Worm (Caenorhabditis elegans): ENCODE data around the gene cpt-4.
"Not testable (repeated sequence)": the region's sequence is repeated elsewhere in the genome, so short reads cannot be mapped to it uniquely, and the experiment has no call there.

The cpt-4 gene

DNA sequence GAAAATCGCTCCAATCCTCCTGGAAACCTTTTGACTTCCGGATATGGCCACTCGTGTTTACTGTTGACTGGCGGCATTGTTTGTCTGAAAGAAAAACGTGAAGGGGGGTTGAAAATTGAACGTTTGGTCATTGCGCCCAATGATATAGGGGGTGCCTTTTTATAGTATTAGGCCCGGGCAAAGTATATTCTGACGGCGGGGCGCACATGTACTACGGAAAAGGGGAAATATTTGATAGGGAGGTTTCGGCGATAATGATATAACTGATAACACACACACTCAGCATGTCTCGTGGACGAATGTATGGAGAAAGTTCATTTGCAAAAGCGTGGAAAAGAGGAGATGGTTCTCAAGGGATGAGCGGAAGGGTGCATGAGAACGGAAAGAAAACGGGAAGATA lies at the start of gene cpt-4:
cpt-4 (minus strand) TSS at position 84 of the 400 bp plus-strand sequence.
- peak; percentile 89 for TF ChIP-seq elt-2 (tag; optimal IDR thresholded peaks at IDR 0.05)
- no peak for TF ChIP-seq lin-11 (tag; optimal IDR thresholded peaks at IDR 0.05)
- TF ChIP-seq ceh-48 (tag; optimal IDR thresholded peaks at IDR 0.05) = no peak
- TF ChIP-seq lim-6 (tag; optimal IDR thresholded peaks at IDR 0.05) = no peak
- TF ChIP-seq ceh-24 (tag; optimal IDR thresholded peaks at IDR 0.05) = no peak
- TF ChIP-seq ets-4 (tag; optimal IDR thresholded peaks at IDR 0.05) = no peak

DNA sequence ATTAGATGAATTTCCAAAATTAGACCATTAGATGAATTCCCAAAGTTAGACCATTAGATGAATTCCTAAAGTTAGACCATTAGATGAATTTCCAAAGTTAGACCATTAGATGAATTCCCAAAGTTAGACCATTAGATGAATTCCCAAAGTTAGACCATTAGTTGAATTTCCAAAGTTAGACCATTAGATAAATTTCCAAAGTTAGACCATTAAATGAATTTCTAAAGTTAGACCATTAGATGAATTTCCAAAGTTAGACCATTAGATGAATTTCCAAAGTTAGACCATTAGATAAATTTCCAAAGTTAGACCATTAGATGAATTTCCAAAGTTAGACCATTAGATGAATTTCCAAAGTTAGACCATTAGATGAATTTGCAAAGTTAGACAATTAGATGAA lies 47.8 kb upstream of the cpt-4 start:
- TF ChIP-seq unc-3 (GFP tag; conservative IDR thresholded peaks at IDR 0.05) = peak; percentile 60
- TF ChIP-seq unc-3 (tag; optimal IDR thresholded peaks at IDR 0.05) = not testable (repeated sequence)
- TF ChIP-seq sox-2 (GFP tag; IDR thresholded peaks at IDR 0.05) = 0 out of 2 replicates have a peak, but pooled peaks have one; percentile 40
- peak; percentile 84 for TF ChIP-seq ceh-45 (GFP tag; IDR thresholded peaks at IDR 0.05)

ce11 chrV:5072082-5072481 lies 44.6 kb upstream of the cpt-4 start, which contains the start of gene Y58A7A.2:
Gene Y58A7A.2 (minus strand): TSS chrV:5072182.
- TF ChIP-seq ceh-48 (tag; optimal IDR thresholded peaks at IDR 0.05) (no peak), sox-4 (tag; optimal IDR thresholded peaks at IDR 0.05) (no peak), elt-4 (tag; optimal IDR thresholded peaks at IDR 0.05) (no peak), unc-3 (GFP tag; conservative IDR thresholded peaks at IDR 0.05) (no peak), unc-3 (tag; optimal IDR thresholded peaks at IDR 0.05) (no peak), ceh-19 (GFP tag; optimal IDR thresholded peaks at IDR 0.05) (no peak), pag-3 (tag; optimal IDR thresholded peaks at IDR 0.05; ENCODE audit: borderline replicate concordance) (no peak), lin-11 (tag; optimal IDR thresholded peaks at IDR 0.05) (no peak), hlh-6 (tag; optimal IDR thresholded peaks at IDR 0.05) (no peak)

DNA sequence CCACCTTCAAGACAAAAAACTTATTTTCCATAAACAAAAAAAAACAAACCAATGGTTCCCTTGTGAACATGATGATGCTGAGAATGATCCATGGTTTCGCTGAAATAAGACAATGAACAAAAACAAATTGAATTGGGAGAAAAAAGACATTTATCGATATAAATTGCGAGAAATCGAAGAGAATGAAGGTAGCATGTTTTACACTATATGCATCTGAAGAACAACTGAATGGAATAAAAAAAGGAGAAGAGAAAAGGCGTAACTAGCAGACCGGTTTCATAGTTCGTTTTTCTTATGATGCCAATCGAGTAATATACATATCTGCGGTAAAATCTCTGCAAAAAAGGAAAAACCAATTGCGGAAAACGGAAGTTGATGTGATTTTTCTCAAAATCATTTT lies 41.9 kb upstream of the cpt-4 start, which contains the start of gene Y58A7A.1:
Y58A7A.1 (minus strand) TSS at position 101 of the 400 bp plus-strand sequence.
- no peak for TF ChIP-seq hlh-30 (tag; optimal IDR thresholded peaks at IDR 0.05; ENCODE audit: insufficient read depth)

ce11 chrV:5067390-5067789 lies 39.9 kb upstream of the cpt-4 start:
- TF ChIP-seq madf-2 (tag; optimal IDR thresholded peaks at IDR 0.05) (no peak), ttx-3 (tag; optimal IDR thresholded peaks at IDR 0.05) (no peak), unc-42 (tag; optimal IDR thresholded peaks at IDR 0.05) (no peak), K02D7.2 (tag; optimal IDR thresholded peaks at IDR 0.05) (no peak), hlh-30 (tag; optimal IDR thresholded peaks at IDR 0.05; ENCODE audit: insufficient read depth) (no peak), sdc-2 (tag; optimal IDR thresholded peaks at IDR 0.05) (no peak), nhr-11 (tag; optimal IDR thresholded peaks at IDR 0.05) (no peak), elt-2 (tag; optimal IDR thresholded peaks at IDR 0.05) (peak; percentile 57), T23F11.4 (GFP tag; optimal IDR thresholded peaks at IDR 0.05) (no peak)

DNA sequence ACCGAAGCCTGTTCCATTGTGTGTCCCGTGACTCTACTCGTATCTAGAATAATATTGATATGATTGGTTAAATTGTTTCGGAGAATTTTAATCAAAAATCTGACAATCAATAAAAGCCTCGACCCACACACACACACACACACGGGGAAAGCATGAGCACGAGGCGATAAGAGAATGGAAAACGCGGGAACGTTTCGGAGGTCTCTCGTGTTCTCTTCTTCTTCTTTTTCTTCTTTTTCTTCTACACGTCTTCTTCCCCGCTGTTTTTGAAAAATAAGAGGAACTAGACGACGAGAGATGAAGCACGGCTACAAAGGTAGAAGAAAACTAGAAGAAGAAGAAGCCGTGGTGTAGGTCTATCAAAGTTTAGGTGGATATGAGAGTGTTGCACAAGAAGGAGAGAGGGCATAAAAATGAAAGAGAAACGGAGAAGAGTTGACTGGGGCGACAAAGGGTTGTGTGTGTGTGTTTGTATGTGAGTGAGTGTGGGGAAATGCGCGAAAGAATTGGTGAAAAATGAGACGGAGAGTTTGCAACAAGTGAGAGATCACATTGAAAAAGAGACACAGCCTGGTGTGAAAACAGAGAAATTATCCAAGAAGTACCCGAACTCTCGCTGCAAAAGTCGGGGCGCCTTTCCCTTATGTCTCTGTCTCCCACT lies 37.4 kb upstream of the cpt-4 start, which contains the start of gene mlk-1:
mlk-1 (minus strand) TSS at position 51 of the 661 bp plus-strand sequence.
- TF ChIP-seq odd-2 (tag; optimal IDR thresholded peaks at IDR 0.05) (no peak), sdc-2 (tag; optimal IDR thresholded peaks at IDR 0.05) (no peak), tbx-7 (tag; optimal IDR thresholded peaks at IDR 0.05) (no peak), ahr-1 (tag; optimal IDR thresholded peaks at IDR 0.05) (no peak), hlh-8 (tag; optimal IDR thresholded peaks at IDR 0.05) (no peak), ceh-31 (tag; optimal IDR thresholded peaks at IDR 0.05) (peak; percentile 79), fkh-10 (GFP tag; optimal IDR thresholded peaks at IDR 0.05) (no peak), che-1 (tag; optimal IDR thresholded peaks at IDR 0.05) (no peak), C38D4.7 (GFP tag; optimal IDR thresholded peaks at IDR 0.05) (no peak), dve-1 (tag; optimal IDR thresholded peaks at IDR 0.05) (no peak), ttx-3 (tag; optimal IDR thresholded peaks at IDR 0.05) (no peak), npax-4 (tag; optimal IDR thresholded peaks at IDR 0.05) (no peak), pag-3 (tag; optimal IDR thresholded peaks at IDR 0.05; ENCODE audit: borderline replicate concordance) (no peak), dmd-4 (tag; optimal IDR thresholded peaks at IDR 0.05; ENCODE audit: borderline replicate concordance) (no peak), eyg-1 (tag; optimal IDR thresholded peaks at IDR 0.05) (no peak), lin-11 (tag; optimal IDR thresholded peaks at IDR 0.05) (no peak), pros-1 (tag; optimal IDR thresholded peaks at IDR 0.05) (peak; percentile 67), unc-86 (tag; optimal IDR thresholded peaks at IDR 0.05) (no peak), zip-5 (tag; optimal IDR thresholded peaks at IDR 0.05) (no peak), ceh-34 (tag; optimal IDR thresholded peaks at IDR 0.05) (peak; percentile 58), ceh-19 (GFP tag; optimal IDR thresholded peaks at IDR 0.05) (peak; percentile 11), nhr-11 (tag; optimal IDR thresholded peaks at IDR 0.05) (no peak), pax-1 (tag; optimal IDR thresholded peaks at IDR 0.05) (no peak), ceh-22 (tag; optimal IDR thresholded peaks at IDR 0.05) (no peak)

Data from whole organism, late embryonic.